Fruit fly (Drosophila melanogaster) whole organism, embryonic: ENCODE data around the gene CG46463.
A peak's percentile ranks its signal among the peaks of the same experiment; 100 is the strongest.

Experiments
- CG11695 ChIP-seq: fragments of 200-800 bp; sonication (Bioruptor generic); IDR thresholded peaks from 3 replicates; pipeline ENCODE4 v1.3.6; 2022; ENCODE audit warnings: missing biosample characterization, missing genetic modification characterization
- CG12659 ChIP-seq: fragments of 200-800 bp; sonication (Bioruptor generic); optimal IDR thresholded peaks from 3 replicates; lab custom pipeline; 2017; ENCODE audit warnings: mild to moderate bottlenecking, missing biosample characterization, missing genetic modification reagents, missing genetic modification characterization
- CG18599 ChIP-seq: fragments of 200-800 bp; sonication (Bioruptor generic); optimal IDR thresholded peaks from 3 replicates; lab custom pipeline; 2017; ENCODE audit warnings: missing biosample characterization, missing genetic modification characterization, mild to moderate bottlenecking, moderate library complexity, missing genetic modification reagents
- CG2712 ChIP-seq: fragments of 200-800 bp; optimal IDR thresholded peaks from 3 replicates; lab custom pipeline; 2019; ENCODE audit warnings: missing biosample characterization, mild to moderate bottlenecking, missing genetic modification characterization, moderate library complexity
- CG3163 ChIP-seq: fragments of 200-800 bp; sonication (Bioruptor generic); optimal IDR thresholded peaks from 3 replicates; lab custom pipeline; 2016; ENCODE audit warnings: missing biosample characterization, missing genetic modification characterization
- CG3281 ChIP-seq: fragments of 200-800 bp; sonication (Bioruptor generic); optimal IDR thresholded peaks from 3 replicates; lab custom pipeline; 2017; ENCODE audit warnings: missing biosample characterization, mild to moderate bottlenecking, missing genetic modification characterization
- CG6683 ChIP-seq: fragments of 200-800 bp; sonication (Bioruptor generic); optimal IDR thresholded peaks from 2 replicates; lab custom pipeline; 2017; ENCODE audit warnings: missing biosample characterization, mild to moderate bottlenecking, missing genetic modification characterization, missing genetic modification reagents
- CG7556 ChIP-seq: fragments of 200-800 bp; sonication (Bioruptor generic); optimal IDR thresholded peaks from 2 replicates; lab custom pipeline; 2017; ENCODE audit warnings: missing biosample characterization, mild to moderate bottlenecking, missing genetic modification characterization
- CG8290 ChIP-seq, 3 experiments: fragments of 200-800 bp; sonication (Bioruptor generic); optimal IDR thresholded peaks; 2 replicates each; lab custom pipeline; 2016 to 2019; ENCODE audit warnings: missing biosample characterization in 3 of 3, missing genetic modification characterization in 3 of 3, mild to moderate bottlenecking in 2 of 3, moderate library complexity in 1 of 3
- CG8478 ChIP-seq: fragments of >200 bp; optimal IDR thresholded peaks from 2 replicates; lab custom pipeline; 2018
- CG8765 ChIP-seq: fragments of 200-800 bp; sonication (Bioruptor generic); IDR thresholded peaks from 2 replicates; pipeline ENCODE4 v1.3.6; 2022; ENCODE audit warnings: missing biosample characterization, missing genetic modification characterization
- CG8924 ChIP-seq: fragments of 200-800 bp; optimal IDR thresholded peaks from 3 replicates; lab custom pipeline; 2019; ENCODE audit warnings: missing biosample characterization, mild to moderate bottlenecking, missing genetic modification characterization, moderate library complexity
- CG8944 ChIP-seq: fragments of 200-800 bp; sonication (Bioruptor generic); optimal IDR thresholded peaks from 3 replicates; lab custom pipeline; 2016; ENCODE audit warnings: missing biosample characterization, missing genetic modification characterization
- D ChIP-seq, 2 experiments: fragments of 200-800 bp in 1 of 2; fragments of >200 bp in 1 of 2; sonication (Bioruptor generic) in 1 of 2; optimal IDR thresholded peaks; 2 replicates in 1 of 2; 3 replicates in 1 of 2; lab custom pipeline; 2017; ENCODE audit warnings: mild to moderate bottlenecking in 1 of 2, missing biosample characterization in 1 of 2, missing genetic modification characterization in 1 of 2, missing genetic modification reagents in 1 of 2
- Dbx ChIP-seq: fragments of 200-800 bp; sonication (Bioruptor generic); IDR thresholded peaks from 3 replicates; pipeline ENCODE4 v1.3.6; 2022; ENCODE audit warnings: missing biosample characterization, missing genetic modification characterization
- Dll ChIP-seq: fragments of 200-800 bp; sonication (Bioruptor generic); IDR thresholded peaks from 4 replicates; pipeline ENCODE4 v1.3.6; 2022; ENCODE audit warnings: missing biosample characterization, missing genetic modification characterization; ENCODE audit not compliant: partially characterized antibody
- Fer1 ChIP-seq: fragments of 200-800 bp; sonication (Bioruptor generic); optimal IDR thresholded peaks from 2 replicates; lab custom pipeline; 2017; ENCODE audit warnings: missing biosample characterization, mild to moderate bottlenecking, missing genetic modification characterization
- H2.0 ChIP-seq: fragments of 200-800 bp; sonication (Bioruptor generic); IDR thresholded peaks from 2 replicates; pipeline ENCODE4 v1.3.6; 2022; ENCODE audit warnings: missing biosample characterization, missing genetic modification characterization
- Hmr ChIP-seq: fragments of 200-800 bp; sonication (Bioruptor generic); optimal IDR thresholded peaks from 3 replicates; lab custom pipeline; 2017; ENCODE audit warnings: mild to moderate bottlenecking, missing biosample characterization, missing genetic modification reagents, missing genetic modification characterization
- Hr51 ChIP-seq, 2 experiments: fragments of 200-800 bp; sonication (Bioruptor generic); optimal IDR thresholded peaks; 2 replicates in 1 of 2; 3 replicates in 1 of 2; lab custom pipeline; 2016 to 2018; ENCODE audit warnings: missing biosample characterization in 2 of 2, missing genetic modification characterization in 2 of 2, mild to moderate bottlenecking in 1 of 2, moderate library complexity in 1 of 2
- Meics ChIP-seq: fragments of 200-800 bp; sonication (Bioruptor generic); optimal IDR thresholded peaks from 2 replicates; lab custom pipeline; 2017; ENCODE audit warnings: missing biosample characterization, mild to moderate bottlenecking, missing genetic modification characterization
- Poxn ChIP-seq: fragments of 200-800 bp; sonication (Bioruptor generic); IDR thresholded peaks from 2 replicates; pipeline ENCODE4 v1.3.6; 2022; ENCODE audit warnings: missing biosample characterization, missing genetic modification characterization
- Ptx1 ChIP-seq: fragments of 200-800 bp; sonication (Bioruptor generic); IDR thresholded peaks from 2 replicates; pipeline ENCODE4 v1.3.6; 2022; ENCODE audit warnings: missing biosample characterization, missing genetic modification characterization
- Rfx ChIP-seq: fragments of 200-800 bp; sonication (Bioruptor generic); IDR thresholded peaks from 2 replicates; pipeline ENCODE4 v1.3.6; 2022; ENCODE audit warnings: missing biosample characterization, missing genetic modification characterization
- aop ChIP-seq: fragments of 200-800 bp; sonication (Bioruptor generic); IDR thresholded peaks from 2 replicates; pipeline ENCODE4 v1.3.6; 2022; ENCODE audit warnings: missing biosample characterization, missing genetic modification characterization
- cad ChIP-seq: fragments of >200 bp; optimal IDR thresholded peaks from 2 replicates; lab custom pipeline; 2017; ENCODE audit warnings: missing biosample characterization, missing genetic modification characterization
- chn ChIP-seq: fragments of 200-800 bp; sonication (Bioruptor generic); optimal IDR thresholded peaks from 2 replicates; lab custom pipeline; 2016; ENCODE audit warnings: missing biosample characterization, missing genetic modification characterization
- crol ChIP-seq: fragments of 200-800 bp; sonication (Bioruptor generic); IDR thresholded peaks from 2 replicates; pipeline ENCODE4 v1.3.6; 2022; ENCODE audit warnings: missing biosample characterization, missing genetic modification characterization
- dmrt99B ChIP-seq: fragments of 200-800 bp; sonication (Bioruptor generic); optimal IDR thresholded peaks from 2 replicates; lab custom pipeline; 2018; ENCODE audit warnings: missing biosample characterization, mild to moderate bottlenecking, missing genetic modification characterization, moderate library complexity
- dysf ChIP-seq: fragments of 200-800 bp; sonication (Bioruptor generic); IDR thresholded peaks from 3 replicates; pipeline ENCODE4 v1.3.6; 2022; ENCODE audit warnings: missing biosample characterization, missing genetic modification characterization
- fd96Cb ChIP-seq: fragments of 200-800 bp; sonication (Bioruptor generic); optimal IDR thresholded peaks from 2 replicates; lab custom pipeline; 2018; ENCODE audit warnings: missing biosample characterization, mild to moderate bottlenecking, missing genetic modification characterization, moderate library complexity
- hkb ChIP-seq, 2 experiments: fragments of 200-800 bp in 1 of 2; fragments of >200 bp in 1 of 2; sonication (Bioruptor generic) in 1 of 2; IDR thresholded peaks in 1 of 2; optimal IDR thresholded peaks in 1 of 2; 2 replicates each; pipeline versions ENCODE4 v1.3.6 to Lab custom; 2017 to 2022; ENCODE audit warnings: missing biosample characterization in 1 of 2, missing genetic modification characterization in 1 of 2
- kah ChIP-seq: fragments of 200-800 bp; sonication (Bioruptor generic); optimal IDR thresholded peaks from 2 replicates; lab custom pipeline; 2018; ENCODE audit warnings: missing biosample characterization, mild to moderate bottlenecking, missing genetic modification characterization
- mam ChIP-seq: fragments of 200-800 bp; sonication (Bioruptor generic); optimal IDR thresholded peaks from 3 replicates; lab custom pipeline; 2016; ENCODE audit warnings: missing biosample characterization, missing genetic modification characterization
- odd ChIP-seq: fragments of 200-800 bp; sonication (Bioruptor generic); optimal IDR thresholded peaks from 2 replicates; lab custom pipeline; 2017; ENCODE audit warnings: missing biosample characterization, mild to moderate bottlenecking, missing genetic modification characterization
- sens ChIP-seq: fragments of 200-800 bp; sonication (Bioruptor generic); peaks from one replicate; lab custom pipeline; 2016; ENCODE audit warnings: missing biosample characterization, missing genetic modification characterization
- tgo ChIP-seq: fragments of 200-800 bp; sonication (Bioruptor generic); IDR thresholded peaks from 3 replicates; pipeline ENCODE4 v1.3.6; 2022; ENCODE audit warnings: missing biosample characterization, missing genetic modification characterization

Gene CG46463

DNA sequence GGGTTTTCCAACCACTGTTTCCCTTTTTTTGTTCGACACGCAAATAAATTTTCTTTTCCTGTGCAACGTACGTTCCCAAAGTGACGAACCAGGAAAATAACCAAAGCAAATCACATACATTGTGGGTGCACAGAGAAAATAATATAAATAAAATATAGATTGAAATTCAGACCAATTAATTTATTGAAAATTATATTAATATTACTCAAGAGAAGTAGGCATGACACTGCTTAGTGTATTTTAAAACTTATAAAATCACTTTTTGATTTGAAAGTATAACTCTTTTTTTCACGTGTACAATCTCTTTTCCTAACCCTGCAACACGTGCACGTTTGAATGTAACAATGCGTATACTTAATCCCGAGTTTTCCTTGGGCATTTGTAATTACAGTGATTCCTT, 35.5 kb downstream of the CG46463 start (continued):
- TF ChIP-seq CG7556 (GFP tag; lab: Kevin White, UChicago): peak; percentile 28
- peak; percentile 39; the same call in 1 of the 2 replicates for TF ChIP-seq H2.0 (GFP tag; lab: Robert Waterston, UW)
- no peak for TF ChIP-seq cad (GFP tag; lab: Kevin White, UChicago)
- TF ChIP-seq Hr51 (GFP tag; optimal IDR thresholded peaks at IDR 0.05; lab: Kevin White, UChicago): peak in 1 of 2 experiments; percentile 41
- peak; percentile 14 for TF ChIP-seq CG3281 (GFP tag; lab: Kevin White, UChicago)
- no peak for TF ChIP-seq D (optimal IDR thresholded peaks at IDR 0.05; lab: Kevin White, UChicago)
- no peak for TF ChIP-seq D (GFP tag; optimal IDR thresholded peaks at IDR 0.05; lab: Kevin White, UChicago)
- no peak for TF ChIP-seq CG8765 (GFP tag; lab: Robert Waterston, UW)
- TF ChIP-seq tgo (GFP tag; lab: Robert Waterston, UW): 0 out of 3 replicates have a peak, but pooled peaks have one; percentile 17
- peak; percentile 14 for TF ChIP-seq fd96Cb
- TF ChIP-seq dmrt99B (tag; lab: Kevin White, UChicago): peak; percentile 46
- TF ChIP-seq CG2712 (tag; lab: Kevin White, UChicago): peak; percentile 16
- no peak for TF ChIP-seq odd (GFP tag; lab: Kevin White, UChicago)
- TF ChIP-seq Meics (GFP tag; lab: Kevin White, UChicago): peak; percentile 38
- peak; percentile 54 for TF ChIP-seq CG18599 (GFP tag; lab: Kevin White, UChicago)
- peak; percentile 51; the same call in 1 of the 3 replicates for TF ChIP-seq dysf (GFP tag; lab: Robert Waterston, UW)
- no peak for TF ChIP-seq crol (GFP tag; lab: Robert Waterston, UW)
- TF ChIP-seq CG11695: 0 out of 3 replicates have a peak, but pooled peaks have one; percentile 19
- TF ChIP-seq Rfx (GFP tag; lab: Robert Waterston, UW): 0 out of 2 replicates have a peak, but pooled peaks have one; percentile 20
- TF ChIP-seq Dbx (GFP tag; lab: Robert Waterston, UW): 0 out of 3 replicates have a peak, but pooled peaks have one; percentile 51
- TF ChIP-seq chn (GFP tag; lab: Kevin White, UChicago): no peak
- 0 out of 2 replicates have a peak, but pooled peaks have one; percentile 24 for TF ChIP-seq Ptx1 (GFP tag; lab: Robert Waterston, UW)
- no peak for TF ChIP-seq CG8944 (GFP tag; lab: Kevin White, UChicago)
- TF ChIP-seq mam (GFP tag; lab: Kevin White, UChicago): no peak
- no peak for TF ChIP-seq CG3163
- no peak for TF ChIP-seq hkb (optimal IDR thresholded peaks at IDR 0.05; lab: Kevin White, UChicago)
- TF ChIP-seq hkb (GFP tag; IDR thresholded peaks at IDR 0.05; lab: Robert Waterston, UW): peak; percentile 55; the same call in 1 of the 2 replicates
- peak; percentile 2 for TF ChIP-seq CG12659 (GFP tag; lab: Kevin White, UChicago)
- TF ChIP-seq Poxn (GFP tag; lab: Robert Waterston, UW): no peak
- TF ChIP-seq Fer1: no peak

DNA sequence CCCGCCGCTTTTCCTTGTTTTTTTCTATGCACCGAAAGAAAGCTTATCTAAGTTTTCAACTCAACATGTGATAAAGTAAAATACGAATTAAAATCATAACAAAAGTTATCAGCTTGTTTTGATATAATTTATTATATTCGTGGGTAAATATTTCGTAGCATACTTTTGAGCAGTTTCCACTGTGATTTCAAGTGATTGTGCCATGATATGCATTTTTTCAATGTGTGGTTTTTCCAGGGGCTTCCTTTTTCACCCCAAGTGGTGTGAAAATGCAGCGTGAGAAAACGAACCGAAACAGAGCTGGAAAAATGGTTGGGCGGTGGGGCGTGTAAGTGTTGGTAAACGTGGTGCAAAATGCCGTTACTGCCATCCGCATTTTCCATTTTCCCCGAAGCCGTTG, 42.1 kb downstream of the CG46463 start:
- no peak for TF ChIP-seq CG8924
- TF ChIP-seq aop (GFP tag; lab: Robert Waterston, UW): no peak
- TF ChIP-seq kah: no peak
- TF ChIP-seq CG6683 (GFP tag; lab: Kevin White, UChicago): no peak
- peak; percentile 70 for TF ChIP-seq sens (GFP tag; lab: Kevin White, UChicago)
- no peak for TF ChIP-seq CG8478 (lab: Kevin White, UChicago)
- TF ChIP-seq CG8290 (GFP tag; optimal IDR thresholded peaks at IDR 0.05; lab: Kevin White, UChicago): peak; percentile 63
- TF ChIP-seq CG8290 (tag; optimal IDR thresholded peaks at IDR 0.05; lab: Kevin White, UChicago): peak in 1 of 2 experiments; percentile 63
- no peak for TF ChIP-seq Hmr (GFP tag; lab: Kevin White, UChicago)
- no peak for TF ChIP-seq Dll (GFP tag; lab: Robert Waterston, UW)
